Fruit fly (Drosophila melanogaster): Measurements from ENCODE around the gene CG17260.

CG17260 gene

dm6 chr2L:3030350-3030749 lies 6.7 kb upstream of the CG17260 start, which contains the start of gene GABPI (continued):
- no peak for TF ChIP-seq CG8281 (tag; optimal IDR thresholded peaks at IDR 0.05)
- TF ChIP-seq CG15269 (tag; optimal IDR thresholded peaks at IDR 0.05): no peak
- TF ChIP-seq stwl (tag; optimal IDR thresholded peaks at IDR 0.05): peak; percentile 54
- peak; percentile 35; the same call in 1 of the 2 replicates for TF ChIP-seq CG13287 (GFP tag; IDR thresholded peaks at IDR 0.05; ENCODE audit: partially characterized antibody)
- TF ChIP-seq chinmo (GFP tag; IDR thresholded peaks at IDR 0.05; ENCODE audit: partially characterized antibody): no peak
- TF ChIP-seq CG42726 (GFP tag; IDR thresholded peaks at IDR 0.05; ENCODE audit: partially characterized antibody): peak; percentile 63; the same call in 1 of the 2 replicates
- no peak for TF ChIP-seq Dip3 (GFP tag; optimal IDR thresholded peaks at IDR 0.05)
- peak; percentile 19 for TF ChIP-seq CG4707 (GFP tag; optimal IDR thresholded peaks at IDR 0.05)
- TF ChIP-seq zfh1 (GFP tag; IDR thresholded peaks at IDR 0.05): 0 out of 3 replicates have a peak, but pooled peaks have one; percentile 26
- TF ChIP-seq Rfx (GFP tag; IDR thresholded peaks at IDR 0.05): peak; percentile 14; the same call in 1 of the 2 replicates
- no peak for TF ChIP-seq CG7928 (GFP tag; optimal IDR thresholded peaks at IDR 0.05)
- TF ChIP-seq ttk (GFP tag; IDR thresholded peaks at IDR 0.05): no peak
- no peak for TF ChIP-seq sqz (GFP tag; optimal IDR thresholded peaks at IDR 0.05)
- no peak for TF ChIP-seq ac (GFP tag; optimal IDR thresholded peaks at IDR 0.05)
- TF ChIP-seq Asciz (GFP tag; optimal IDR thresholded peaks at IDR 0.05): no peak
- peak; percentile 15 for TF ChIP-seq CG1233 (GFP tag; optimal IDR thresholded peaks at IDR 0.05)
- TF ChIP-seq Mad (GFP tag; optimal IDR thresholded peaks at IDR 0.05): no peak
- peak; percentile 44 for TF ChIP-seq MESR4 (GFP tag; optimal IDR thresholded peaks at IDR 0.05)
- no peak for TF ChIP-seq CG8290 (GFP tag; optimal IDR thresholded peaks at IDR 0.05)
- no peak for TF ChIP-seq CG8290 (tag; optimal IDR thresholded peaks at IDR 0.05)
- peak; percentile 43 for TF ChIP-seq CG17385 (GFP tag; optimal IDR thresholded peaks at IDR 0.05)
- no peak for TF ChIP-seq H2.0 (GFP tag; IDR thresholded peaks at IDR 0.05)
- TF ChIP-seq salm (tag; optimal IDR thresholded peaks at IDR 0.05): no peak
- no peak for TF ChIP-seq amos (GFP tag; IDR thresholded peaks at IDR 0.05; ENCODE audit: partially characterized antibody)
- TF ChIP-seq Rx (GFP tag; IDR thresholded peaks at IDR 0.05): no peak
- no peak for TF ChIP-seq CG10462 (GFP tag; optimal IDR thresholded peaks at IDR 0.05)
- TF ChIP-seq CG7372 (GFP tag; IDR thresholded peaks at IDR 0.05): no peak
- TF ChIP-seq CG17568 (GFP tag; optimal IDR thresholded peaks at IDR 0.05): no peak
- no peak for TF ChIP-seq NC2α (GFP tag; optimal IDR thresholded peaks at IDR 0.05)
- no peak for TF ChIP-seq CG14860 (GFP tag; IDR thresholded peaks at IDR 0.05; ENCODE audit: partially characterized antibody)
- peak; percentile 67 for TF ChIP-seq CG3847 (GFP tag; IDR thresholded peaks at IDR 0.05)
- no peak for TF ChIP-seq CG3995 (GFP tag; optimal IDR thresholded peaks at IDR 0.05)
- TF ChIP-seq Blimp-1 (GFP tag; optimal IDR thresholded peaks at IDR 0.05): no peak
- no peak for TF ChIP-seq Opbp (GFP tag; IDR thresholded peaks at IDR 0.05; ENCODE audit: partially characterized antibody)
- peak; percentile 32 for TF ChIP-seq CG15514 (GFP tag; optimal IDR thresholded peaks at IDR 0.05)
- TF ChIP-seq crp (GFP tag; optimal IDR thresholded peaks at IDR 0.05): peak; percentile 2 to 86
- peak; percentile 99 for TF ChIP-seq trem (tag; optimal IDR thresholded peaks at IDR 0.05)
- peak; percentile 3 for TF ChIP-seq Sry-δ (GFP tag; optimal IDR thresholded peaks at IDR 0.05)
- no peak for TF ChIP-seq Dek (tag; optimal IDR thresholded peaks at IDR 0.05)
- peak; percentile 6 for TF ChIP-seq CHES-1-like (GFP tag; optimal IDR thresholded peaks at IDR 0.05)
- TF ChIP-seq CG4820 (GFP tag; optimal IDR thresholded peaks at IDR 0.05): no peak
- TF ChIP-seq crol (GFP tag; IDR thresholded peaks at IDR 0.05): no peak
- no peak for TF ChIP-seq CG11560 (tag; IDR thresholded peaks at IDR 0.05)
- no peak for TF ChIP-seq CG14014 (GFP tag; IDR thresholded peaks at IDR 0.05)
- peak; percentile 44; the same call in 1 of the 2 replicates for TF ChIP-seq CG32532 (GFP tag; IDR thresholded peaks at IDR 0.05)
- no peak for TF ChIP-seq CG7745 (tag; optimal IDR thresholded peaks at IDR 0.05)
- peak; percentile 85 for TF ChIP-seq MBD-R2 (GFP tag; IDR thresholded peaks at IDR 0.05)
- TF ChIP-seq ci (GFP tag; IDR thresholded peaks at IDR 0.05): peak; percentile 76
- TF ChIP-seq CG33557 (GFP tag; optimal IDR thresholded peaks at IDR 0.05): peak; percentile 21
- TF ChIP-seq CG14441 (GFP tag; IDR thresholded peaks at IDR 0.05): no peak
- TF ChIP-seq ATbp (GFP tag; optimal IDR thresholded peaks at IDR 0.05): no peak

Measured in whole organism, embryonic.